Fruit fly (Drosophila melanogaster) whole organism, wandering third instar larva: Measurements from ENCODE around the gene CG33723.

Source experiments
- Dfd ChIP-seq: fragments of >200 bp; optimal IDR thresholded peaks from 2 replicates; lab custom pipeline; 2017; ENCODE audit warnings: missing biosample characterization, missing genetic modification characterization
- GATAd ChIP-seq: sonication (Bioruptor generic); optimal IDR thresholded peaks from 2 replicates; lab custom pipeline; 2016; ENCODE audit warnings: missing biosample characterization, missing genetic modification characterization
- Jra ChIP-seq: sonication (Bioruptor generic); optimal IDR thresholded peaks from 2 replicates; lab custom pipeline; 2016; ENCODE audit warnings: missing biosample characterization, missing genetic modification characterization
- OdsH ChIP-seq: fragments of 200-800 bp; sonication (Bioruptor generic); optimal IDR thresholded peaks from 2 replicates; lab custom pipeline; 2016; ENCODE audit warnings: missing biosample characterization, mild to moderate bottlenecking, missing genetic modification characterization
- Vsx2 ChIP-seq: fragments of 200-300, 225-300 bp; sonication (Bioruptor generic); optimal IDR thresholded peaks from 2 replicates; lab custom pipeline; 2018; ENCODE audit warnings: missing biosample characterization, missing genetic modification characterization; ENCODE audit not compliant: partially characterized antibody
- dsf ChIP-seq: sonication (Bioruptor generic); optimal IDR thresholded peaks from 2 replicates; lab custom pipeline; 2016; ENCODE audit warnings: missing biosample characterization, missing genetic modification characterization, borderline replicate concordance
- jim ChIP-seq: fragments of 175-275, 200-325 bp; sonication (Bioruptor generic); optimal IDR thresholded peaks from 2 replicates; lab custom pipeline; 2016; ENCODE audit warnings: missing biosample characterization, mild to moderate bottlenecking, missing genetic modification characterization
- pan ChIP-seq: fragments of >200 bp; optimal IDR thresholded peaks from 2 replicates; lab custom pipeline; 2017

- no peak for TF ChIP-seq OdsH
- TF ChIP-seq pan (lab: Kevin White, UChicago): no peak
- TF ChIP-seq GATAd (GFP tag; lab: Kevin White, UChicago): no peak
- no peak for TF ChIP-seq Jra (GFP tag; lab: Kevin White, UChicago)
- TF ChIP-seq Vsx2 (GFP tag; lab: Kevin White, UChicago): no peak
- TF ChIP-seq Dfd: no peak
- no peak for TF ChIP-seq dsf
- no peak for TF ChIP-seq jim (GFP tag; lab: Kevin White, UChicago)
Measured at dm6 chr2L:9457456-9457855, 16.9 kb upstream of the CG33723 start.
